Worm (Caenorhabditis elegans): Measurements from ENCODE around the gene idpb-1.

Gene idpb-1

DNA sequence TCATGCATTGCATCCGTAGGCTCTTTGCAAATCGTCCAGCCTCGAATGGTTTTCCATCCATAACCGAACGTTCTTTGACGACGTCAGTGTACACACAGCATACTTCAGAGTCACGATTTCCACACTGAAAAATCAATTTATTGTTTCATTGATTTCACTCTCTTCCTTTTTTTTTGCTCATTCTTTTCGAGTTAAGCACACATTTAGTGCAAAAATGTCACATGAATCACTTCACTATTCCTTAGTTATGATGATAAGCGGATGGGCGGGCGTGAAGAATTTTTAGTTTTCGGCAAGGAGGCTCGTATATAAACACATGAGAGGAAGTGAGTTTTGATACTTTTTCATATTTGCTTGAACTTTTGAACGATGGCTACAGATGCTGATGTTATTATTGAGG, 16.3 kb upstream of the idpb-1 start, which contains the start of gene txt-9 (continued):
- TF ChIP-seq nhr-10 (tag; optimal IDR thresholded peaks at IDR 0.05) (no peak), egl-27 (tag; optimal IDR thresholded peaks at IDR 0.05) (no peak), fkh-10 (GFP tag; optimal IDR thresholded peaks at IDR 0.05) (no peak), zfp-3 (GFP tag; conservative IDR thresholded peaks at IDR 0.05) (no peak), dpl-1 (GFP tag; optimal IDR thresholded peaks at IDR 0.05) (no peak), set-16 (GFP tag; IDR thresholded peaks at IDR 0.05) (no peak), F10B5.3 (tag; optimal IDR thresholded peaks at IDR 0.05) (no peak), lin-1 (GFP tag; IDR thresholded peaks at IDR 0.05) (no peak), fos-1 (tag; optimal IDR thresholded peaks at IDR 0.05) (no peak), nhr-237 (tag; optimal IDR thresholded peaks at IDR 0.05) (no peak), pha-4 (GFP tag; IDR thresholded peaks at IDR 0.05) (no peak), pha-4 (tag; optimal IDR thresholded peaks at IDR 0.05) (no peak), tra-1 (GFP tag; IDR thresholded peaks at IDR 0.05) (no peak), F44E2.7 (GFP tag; IDR thresholded peaks at IDR 0.05) (no peak), unc-39 (tag; optimal IDR thresholded peaks at IDR 0.05) (no peak)

DNA sequence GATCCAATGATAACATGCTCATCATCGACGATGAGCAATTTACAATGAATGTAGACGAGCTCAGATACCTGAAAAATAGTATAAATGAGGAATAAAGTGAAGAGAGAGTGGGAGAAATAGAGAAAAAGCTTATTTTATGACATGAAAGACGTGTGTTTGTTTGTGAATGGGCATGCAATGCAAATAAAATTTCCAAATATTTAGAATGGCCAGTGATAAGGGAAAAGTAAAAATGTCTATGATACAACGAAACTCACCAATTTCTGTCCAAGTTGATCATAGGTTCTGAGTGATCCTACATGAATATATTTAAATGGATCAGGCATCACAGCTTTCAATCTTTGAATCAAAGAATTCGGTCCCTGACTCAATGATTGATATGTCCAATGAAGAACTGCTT, 15.6 kb upstream of the idpb-1 start:
- TF ChIP-seq zip-11 (GFP tag; IDR thresholded peaks at IDR 0.05) (no peak), nhr-28 (tag; optimal IDR thresholded peaks at IDR 0.05) (peak; percentile 15), pqm-1 (tag; optimal IDR thresholded peaks at IDR 0.05) (peak; percentile 19), ceh-62 (tag; optimal IDR thresholded peaks at IDR 0.05) (no peak), aha-1 (tag) (peak; percentile 64), nhr-48 (tag; optimal IDR thresholded peaks at IDR 0.05) (no peak), dve-1 (tag; optimal IDR thresholded peaks at IDR 0.05; ENCODE audit: insufficient read depth) (peak; percentile 33), hmg-1.1 (GFP tag; IDR thresholded peaks at IDR 0.05) (no peak), mes-2 (tag; optimal IDR thresholded peaks at IDR 0.05; ENCODE audit: poor library complexity, severe bottlenecking) (peak; percentile 25), rbr-2 (tag; optimal IDR thresholded peaks at IDR 0.05) (no peak), ceh-20 (GFP tag; IDR thresholded peaks at IDR 0.05) (no peak), daf-16 (GFP tag; optimal IDR thresholded peaks at IDR 0.05) (no peak), daf-16 (tag; optimal IDR thresholded peaks at IDR 0.05) (peak; percentile 39), tag-97 (GFP tag; IDR thresholded peaks at IDR 0.05) (no peak), D1046.2 (GFP tag; IDR thresholded peaks at IDR 0.05) (no peak), R02D3.7 (tag; optimal IDR thresholded peaks at IDR 0.05) (no peak)

ce11 chrII:5091640-5092243, 10.0 kb upstream of the idpb-1 start, which contains the start of gene pld-1:
pld-1 (minus strand) TSS chrII:5091690.
- TF ChIP-seq D1046.2 (GFP tag; IDR thresholded peaks at IDR 0.05) (no peak), unc-130 (GFP tag; optimal IDR thresholded peaks at IDR 0.05) (peak; percentile 26), unc-62 (GFP tag; optimal IDR thresholded peaks at IDR 0.05 in 1 of 2) (no peak), unc-62 (tag; optimal IDR thresholded peaks at IDR 0.05) (no peak), tra-1 (GFP tag; IDR thresholded peaks at IDR 0.05) (no peak), lir-3 (tag; optimal IDR thresholded peaks at IDR 0.05) (no peak), nhr-42 (GFP tag; IDR thresholded peaks at IDR 0.05) (no peak), mdt-29 (GFP tag; IDR thresholded peaks at IDR 0.05) (no peak), jun-1 (tag; optimal IDR thresholded peaks at IDR 0.05) (no peak), Y48G9A.11 (GFP tag; IDR thresholded peaks at IDR 0.05) (0 out of 2 replicates have a peak, but pooled peaks have one; percentile 39), mxl-3 (GFP tag; optimal IDR thresholded peaks at IDR 0.05) (no peak), lsy-2 (tag; optimal IDR thresholded peaks at IDR 0.05) (no peak), fkh-10 (GFP tag; optimal IDR thresholded peaks at IDR 0.05) (no peak), snpc-1.2 (GFP tag; IDR thresholded peaks at IDR 0.05) (no peak), spr-3 (GFP tag; optimal IDR thresholded peaks at IDR 0.05) (no peak), ceh-20 (GFP tag; IDR thresholded peaks at IDR 0.05) (no peak), madf-9 (GFP tag; conservative IDR thresholded peaks at IDR 0.05) (no peak), F49E8.2 (tag; optimal IDR thresholded peaks at IDR 0.05; ENCODE audit: borderline replicate concordance) (peak; percentile 53), duxl-1 (tag; optimal IDR thresholded peaks at IDR 0.05; ENCODE audit: poor library complexity) (no peak), daf-16 (GFP tag; optimal IDR thresholded peaks at IDR 0.05) (no peak), daf-16 (tag; optimal IDR thresholded peaks at IDR 0.05) (no peak), ceh-32 (tag; optimal IDR thresholded peaks at IDR 0.05; ENCODE audit: poor library complexity) (no peak), zip-2 (tag; optimal IDR thresholded peaks at IDR 0.05) (no peak), dmd-9 (GFP tag; IDR thresholded peaks at IDR 0.05) (no peak), nhr-111 (GFP tag; optimal IDR thresholded peaks at IDR 0.05) (no peak)
